Worm (Caenorhabditis elegans): ENCODE data around the gene C39D10.11.

DNA sequence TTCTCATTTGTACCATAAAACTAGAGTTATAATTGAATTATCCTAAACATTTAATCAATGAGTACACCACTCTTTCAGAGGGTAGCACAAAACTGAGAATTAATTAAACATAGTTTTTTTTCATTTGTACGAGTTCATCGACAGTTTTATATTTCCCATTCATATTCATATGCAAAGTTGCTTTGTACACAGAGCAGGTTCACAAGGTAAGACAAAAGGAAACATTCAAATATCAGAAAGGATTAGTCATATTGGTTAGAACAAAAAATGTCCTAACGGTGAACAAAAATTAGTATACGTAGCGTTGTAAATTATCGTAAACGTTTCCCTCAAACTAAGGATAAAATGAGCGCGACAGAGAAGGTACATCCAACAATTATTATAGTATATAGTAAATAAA is 21.8 kb upstream of the C39D10.11 start:
- TF ChIP-seq elt-1 (tag; optimal IDR thresholded peaks at IDR 0.05) (no peak), ceh-28 (tag; optimal IDR thresholded peaks at IDR 0.05) (no peak), pha-4 (tag; optimal IDR thresholded peaks at IDR 0.05) (no peak), nhr-11 (tag; optimal IDR thresholded peaks at IDR 0.05) (no peak), nhr-28 (tag; optimal IDR thresholded peaks at IDR 0.05) (no peak), nhr-23 (tag; optimal IDR thresholded peaks at IDR 0.05) (no peak)

All from whole organism, L3 larva.